Worm (Caenorhabditis elegans) whole organism, mixed stage, embryonic: Measurements from ENCODE around the gene gana-1.

Experiments used
- ceh-43 ChIP-seq: fragments of 200-800 bp; sonication (Bioruptor generic); optimal IDR thresholded peaks from 2 replicates; lab custom pipeline; 2018; ENCODE audit warnings: mild to moderate bottlenecking, missing genetic modification characterization, moderate library complexity, missing compliant biosample characterization
- elt-1 ChIP-seq: sonication (generic microtip); optimal IDR thresholded peaks from 2 replicates; lab custom pipeline; 2017; ENCODE audit warnings: missing genetic modification characterization, mild to moderate bottlenecking, missing compliant biosample characterization, antibody characterized with exemption, moderate library complexity, borderline replicate concordance; ENCODE audit not compliant: insufficient read depth
- unc-62 ChIP-seq: fragments of 150-350 bp; optimal IDR thresholded peaks from 2 replicates; lab custom pipeline; 2014; ENCODE audit warnings: missing biosample characterization, missing genetic modification reagents, missing genetic modification characterization

DNA sequence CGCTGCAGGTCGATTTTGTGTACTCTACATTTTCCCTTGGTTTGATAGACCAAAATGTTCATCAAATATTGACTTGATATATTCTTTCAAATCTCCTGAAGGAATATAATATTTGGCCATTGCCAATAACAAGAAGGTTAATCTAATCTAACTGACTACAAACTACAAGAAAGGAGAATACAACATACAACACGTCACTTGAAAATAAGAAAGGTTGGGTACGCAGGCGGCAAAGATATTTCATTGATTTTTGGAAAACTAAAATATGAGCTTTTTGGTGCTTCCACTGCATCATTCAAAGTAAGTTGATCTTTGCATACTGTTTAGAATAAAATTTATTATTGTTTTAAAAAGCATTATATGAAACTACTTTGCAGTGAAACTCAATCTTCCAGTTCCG lies 11.1 kb downstream of the gana-1 start, which contains the start of gene nhr-209:
- TF ChIP-seq ceh-43 (GFP tag; lab: Kevin White, UChicago) (no peak), unc-62 (GFP tag; lab: Kevin White, UChicago) (no peak), elt-1 (tag; lab: Kevin White, UChicago) (no peak)
